Worm (Caenorhabditis elegans): Measurements from ENCODE around the gene mrp-7.

ce11 chrV:19673298-19673903 lies 1.2 kb upstream of the mrp-7 start:
- TF ChIP-seq him-1 (tag; optimal IDR thresholded peaks at IDR 0.05) (no peak), dao-5 (tag; optimal IDR thresholded peaks at IDR 0.05) (no peak), W03F9.2 (tag; optimal IDR thresholded peaks at IDR 0.05) (no peak)
